Fruit fly (Drosophila melanogaster): ENCODE results near the gene S-Lap2.

dm6 chr3L:8666098-8666497 is 46.4 kb downstream of the S-Lap2 start:
- no peak for TF ChIP-seq usp (GFP tag; optimal IDR thresholded peaks at IDR 0.05)
- TF ChIP-seq Dll (optimal IDR thresholded peaks at IDR 0.05) = no peak
- no peak for TF ChIP-seq pan (optimal IDR thresholded peaks at IDR 0.05)
- TF ChIP-seq EcR (GFP tag; optimal IDR thresholded peaks at IDR 0.05) = no peak
- TF ChIP-seq psq (optimal IDR thresholded peaks at IDR 0.05) = no peak
- TF ChIP-seq CG8478 (optimal IDR thresholded peaks at IDR 0.05) = no peak

Measured in whole organism.